Worm (Caenorhabditis elegans) whole organism, midembryonic: ENCODE measurements around the gene Y54G2A.41.
"Not testable (repeated sequence)": the region's sequence is repeated elsewhere in the genome, so short reads cannot be mapped to it uniquely, and the experiment has no call there.

Experiments used
- T22C8.4 ChIP-seq: fragments of 200-800 bp; sonication (Bioruptor generic); IDR thresholded peaks from 2 replicates; pipeline ENCODE4 v1.3.6; 2022; ENCODE audit warnings: missing genetic modification characterization, missing compliant biosample characterization
- cog-1 ChIP-seq: sonication (generic microtip); optimal IDR thresholded peaks from 2 replicates; lab custom pipeline; 2016; ENCODE audit warnings: missing genetic modification characterization, missing compliant biosample characterization
- flt-1 ChIP-seq: fragments of 200-800 bp; sonication (Bioruptor generic); IDR thresholded peaks from 2 replicates; pipeline ENCODE4 v1.3.6; 2022; ENCODE audit warnings: missing genetic modification characterization, missing compliant biosample characterization
- klf-2 ChIP-seq: fragments of 200-800 bp; sonication (Bioruptor generic); conservative IDR thresholded peaks from 2 replicates; pipeline ENCODE4 v1.3.6; 2022; ENCODE audit warnings: missing genetic modification reagents, missing genetic modification characterization, missing compliant biosample characterization
- med-1 ChIP-seq: sonication (generic microtip); optimal IDR thresholded peaks from 2 replicates; lab custom pipeline; 2017; ENCODE audit warnings: missing genetic modification characterization, mild to moderate bottlenecking, missing compliant biosample characterization, antibody characterized with exemption, missing genetic modification reagents; ENCODE audit not compliant: insufficient read depth
- ref-1 ChIP-seq: fragments of 200-800 bp; sonication (Bioruptor generic); conservative IDR thresholded peaks from 2 replicates; pipeline ENCODE4 v1.3.6; 2022; ENCODE audit warnings: missing genetic modification reagents, missing genetic modification characterization, missing compliant biosample characterization
- tab-1 ChIP-seq: fragments of 200-800 bp; sonication (Bioruptor generic); IDR thresholded peaks from 2 replicates; pipeline ENCODE4 v1.3.6; 2022; ENCODE audit warnings: missing genetic modification characterization, missing compliant biosample characterization
- ztf-23 ChIP-seq: fragments of 200-800 bp; sonication (Bioruptor generic); IDR thresholded peaks from 2 replicates; pipeline ENCODE4 v1.3.6; 2022; ENCODE audit warnings: missing genetic modification reagents, missing genetic modification characterization, missing compliant biosample characterization
- ztf-29 ChIP-seq: fragments of 200-800 bp; sonication (Bioruptor generic); IDR thresholded peaks from 2 replicates; pipeline ENCODE4 v1.3.6; 2022; ENCODE audit warnings: missing genetic modification reagents, missing genetic modification characterization, missing compliant biosample characterization

Y54G2A.41 gene

DNA sequence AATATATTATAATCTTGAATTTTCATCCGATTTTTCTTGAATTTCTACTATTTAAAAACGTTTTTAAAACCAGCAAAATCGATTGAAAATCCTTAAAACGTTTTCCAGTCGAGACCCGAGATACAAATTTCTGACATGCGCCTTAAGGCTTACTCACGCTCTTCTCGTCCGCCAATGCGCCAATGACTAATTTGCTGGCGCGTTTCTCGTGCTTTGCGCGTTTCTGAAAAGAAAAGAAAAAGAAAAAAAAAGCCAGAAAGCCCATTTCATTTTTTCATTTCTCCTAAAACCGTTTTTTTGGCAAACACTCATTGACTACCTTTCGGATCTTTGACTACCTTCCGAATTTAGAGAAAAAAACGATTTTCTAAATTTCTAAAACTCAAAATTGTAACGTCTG lies 25.1 kb downstream of the Y54G2A.41 start:
- TF ChIP-seq ref-1 (GFP tag; lab: Robert Waterston, UW) = no peak
- TF ChIP-seq med-1 = no peak
- no peak for TF ChIP-seq ztf-29 (GFP tag; lab: Robert Waterston, UW)
- no peak for TF ChIP-seq klf-2 (GFP tag; lab: Robert Waterston, UW)
- TF ChIP-seq ztf-23 (GFP tag; lab: Robert Waterston, UW) = no peak
- no peak for TF ChIP-seq T22C8.4 (GFP tag; lab: Robert Waterston, UW)
- TF ChIP-seq flt-1 = no peak
- no peak for TF ChIP-seq cog-1
- no peak for TF ChIP-seq tab-1 (GFP tag; lab: Robert Waterston, UW)

DNA sequence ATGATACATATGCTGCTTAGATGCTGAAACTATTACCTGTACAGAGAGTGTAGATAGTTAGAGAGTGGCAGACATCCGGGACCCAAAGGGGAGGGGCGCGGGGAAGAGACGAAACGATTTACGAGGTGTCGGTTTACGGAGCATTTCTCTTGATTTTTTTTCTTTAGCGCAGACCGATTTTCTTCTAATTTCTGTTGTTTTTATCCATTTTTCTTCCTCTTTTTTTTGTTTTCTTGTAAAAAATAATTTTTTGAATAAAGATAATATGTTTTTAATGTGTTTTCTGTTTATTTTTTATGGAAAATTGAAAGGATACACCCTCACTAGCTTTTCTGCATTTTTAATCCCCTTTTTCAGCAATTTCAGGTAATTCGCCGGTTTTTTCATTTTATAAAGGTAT lies 26.2 kb downstream of the Y54G2A.41 start, which contains the start of gene Y54G2A.72:
Gene Y54G2A.72, plus strand, starts transcription at position 301 of the 400 bp plus-strand sequence.
- not testable (repeated sequence) for TF ChIP-seq flt-1; T22C8.4 (GFP tag; lab: Robert Waterston, UW); tab-1 (GFP tag; lab: Robert Waterston, UW)

DNA sequence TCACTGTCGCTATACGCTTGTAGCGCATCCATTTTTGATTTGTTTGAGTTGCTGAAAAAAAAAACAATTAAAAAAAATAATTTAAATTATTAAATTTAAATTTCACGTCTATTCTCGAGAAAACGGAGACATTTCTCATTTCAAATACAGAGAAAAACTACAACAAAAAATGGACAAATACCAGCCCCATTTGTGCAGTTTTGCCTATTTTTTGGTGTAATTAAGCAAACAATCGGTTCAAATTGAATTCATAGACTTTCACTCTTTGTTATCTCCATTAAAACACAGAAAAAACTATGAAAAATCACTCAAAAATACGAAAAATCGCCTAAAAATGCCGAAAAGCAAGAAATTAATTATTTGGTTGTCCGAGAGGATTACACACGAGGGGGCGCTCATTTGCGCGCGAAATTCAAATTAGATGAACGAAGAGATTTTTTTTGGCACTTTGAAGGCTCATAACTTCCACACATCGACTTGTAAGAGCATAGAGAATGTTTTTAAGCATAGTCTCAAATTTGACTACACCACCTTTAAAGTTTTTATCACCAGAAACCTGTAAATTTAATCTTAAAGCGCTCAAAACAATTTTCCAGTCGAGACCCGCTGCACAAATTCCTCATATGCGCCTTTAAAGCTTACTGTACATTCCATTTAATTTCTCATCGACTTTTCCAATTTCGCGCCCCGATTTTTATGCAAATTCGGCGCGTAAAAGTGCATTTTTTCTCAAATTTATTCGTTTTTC lies 31.3 kb downstream of the Y54G2A.41 start, which contains the start of gene Y54G2A.12:
Gene Y54G2A.12, minus strand, starts transcription at position 51 of the 748 bp plus-strand sequence.
- TF ChIP-seq cog-1 = no peak
- no peak for TF ChIP-seq klf-2 (GFP tag; lab: Robert Waterston, UW)

DNA sequence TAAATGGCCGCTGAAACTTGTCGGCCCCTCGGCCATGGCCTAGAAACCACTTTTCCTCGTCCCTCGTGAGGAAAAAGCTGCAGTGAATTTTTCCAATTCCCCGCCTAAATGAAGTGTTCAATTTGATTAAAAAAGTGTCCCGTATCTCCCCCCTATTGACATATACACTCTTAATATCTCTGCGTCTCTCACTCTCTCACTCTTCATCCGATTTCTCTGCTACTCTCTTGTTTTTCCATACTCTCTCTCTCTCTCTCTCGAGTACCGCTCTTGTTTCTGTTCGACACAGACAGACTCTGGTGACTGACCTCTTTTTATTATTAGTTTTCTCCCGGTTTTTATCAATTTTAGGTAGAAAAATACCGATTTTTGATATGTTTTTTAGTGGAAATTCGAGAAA lies 33.4 kb downstream of the Y54G2A.41 start:
- TF ChIP-seq ztf-29 (GFP tag; lab: Robert Waterston, UW) = no peak
- no peak for TF ChIP-seq ref-1 (GFP tag; lab: Robert Waterston, UW)
- no peak for TF ChIP-seq flt-1
- TF ChIP-seq ztf-23 (GFP tag; lab: Robert Waterston, UW) = no peak
- TF ChIP-seq T22C8.4 (GFP tag; lab: Robert Waterston, UW) = no peak
- no peak for TF ChIP-seq tab-1 (GFP tag; lab: Robert Waterston, UW)
- TF ChIP-seq cog-1 = no peak
- no peak for TF ChIP-seq klf-2 (GFP tag; lab: Robert Waterston, UW)
- TF ChIP-seq med-1 = no peak

DNA sequence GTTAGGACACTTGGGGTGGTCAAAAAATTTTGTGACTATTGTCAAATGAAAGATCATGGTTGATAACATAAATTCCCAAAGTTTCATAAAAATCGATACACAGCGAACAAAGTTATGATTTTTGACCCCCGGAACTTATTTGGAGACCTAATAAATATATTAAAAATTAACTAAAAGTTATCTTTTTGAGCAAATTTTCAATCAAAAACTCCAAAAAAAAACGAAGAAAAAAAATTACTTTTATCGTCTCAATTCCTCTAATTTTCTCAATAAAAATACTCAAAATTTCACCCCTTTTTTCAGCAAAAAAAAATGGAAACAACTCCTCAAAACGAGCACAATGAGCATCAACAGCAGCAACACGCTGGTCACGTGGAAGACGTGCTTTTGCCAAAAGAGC lies 36.7 kb downstream of the Y54G2A.41 start, which contains the start of gene atln-1:
Gene atln-1, plus strand, starts transcription at position 301 of the 400 bp plus-strand sequence.
- not testable (repeated sequence) for TF ChIP-seq med-1; klf-2 (GFP tag; lab: Robert Waterston, UW); tab-1 (GFP tag; lab: Robert Waterston, UW)

DNA sequence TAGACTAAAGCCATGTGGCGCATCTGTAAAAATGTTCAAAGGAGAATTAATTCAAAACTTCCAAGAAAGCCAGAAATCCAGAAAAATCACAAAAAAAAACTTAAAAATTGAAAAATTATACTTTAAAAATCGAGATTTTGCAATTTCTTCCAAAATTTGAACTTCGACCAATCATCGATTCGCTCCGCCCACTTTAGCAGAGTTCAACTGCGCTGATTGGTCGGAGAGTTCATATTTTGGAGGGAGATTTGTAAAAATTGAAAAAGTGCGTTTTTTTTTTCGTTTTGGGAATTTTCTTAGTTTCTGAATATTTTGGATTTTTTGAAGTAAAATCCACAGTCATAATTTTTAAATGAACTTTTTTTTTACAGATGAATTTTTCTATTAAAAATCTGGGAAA lies 42.3 kb downstream of the Y54G2A.41 start:
- no peak for TF ChIP-seq cog-1
- no peak for TF ChIP-seq med-1
- TF ChIP-seq ztf-29 (GFP tag; lab: Robert Waterston, UW) = no peak
- no peak for TF ChIP-seq flt-1
- no peak for TF ChIP-seq ref-1 (GFP tag; lab: Robert Waterston, UW)
- TF ChIP-seq klf-2 (GFP tag; lab: Robert Waterston, UW) = no peak
- no peak for TF ChIP-seq ztf-23 (GFP tag; lab: Robert Waterston, UW)
- TF ChIP-seq T22C8.4 (GFP tag; lab: Robert Waterston, UW) = no peak
- no peak for TF ChIP-seq tab-1 (GFP tag; lab: Robert Waterston, UW)

DNA sequence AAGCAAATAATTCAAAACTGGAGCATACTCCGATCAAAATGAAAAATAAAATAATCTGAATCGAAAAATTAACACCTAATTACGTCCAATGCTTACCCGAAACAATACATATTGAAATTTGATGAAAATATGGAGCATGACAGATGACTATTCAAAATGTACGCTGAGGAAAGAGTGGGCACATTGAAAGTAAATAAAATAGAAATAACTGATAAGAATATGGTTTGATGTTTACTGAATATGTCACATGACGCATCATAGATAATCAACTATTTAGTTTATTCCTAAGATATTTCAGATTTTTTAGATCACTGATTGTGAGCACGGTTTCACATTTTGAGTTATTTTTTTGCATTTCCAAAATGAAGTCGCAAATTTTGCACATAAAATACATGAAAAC lies 46.7 kb downstream of the Y54G2A.41 start, which contains the start of gene Y54G2A.52:
Gene Y54G2A.52, minus strand, starts transcription at position 348 of the 400 bp plus-strand sequence.
- TF ChIP-seq ztf-23 (GFP tag; lab: Robert Waterston, UW) (no peak), med-1 (no peak), T22C8.4 (GFP tag; lab: Robert Waterston, UW) (no peak), ref-1 (GFP tag; lab: Robert Waterston, UW) (no peak), cog-1 (no peak), ztf-29 (GFP tag; lab: Robert Waterston, UW) (no peak), klf-2 (GFP tag; lab: Robert Waterston, UW) (no peak), flt-1 (no peak), tab-1 (GFP tag; lab: Robert Waterston, UW) (no peak)

DNA sequence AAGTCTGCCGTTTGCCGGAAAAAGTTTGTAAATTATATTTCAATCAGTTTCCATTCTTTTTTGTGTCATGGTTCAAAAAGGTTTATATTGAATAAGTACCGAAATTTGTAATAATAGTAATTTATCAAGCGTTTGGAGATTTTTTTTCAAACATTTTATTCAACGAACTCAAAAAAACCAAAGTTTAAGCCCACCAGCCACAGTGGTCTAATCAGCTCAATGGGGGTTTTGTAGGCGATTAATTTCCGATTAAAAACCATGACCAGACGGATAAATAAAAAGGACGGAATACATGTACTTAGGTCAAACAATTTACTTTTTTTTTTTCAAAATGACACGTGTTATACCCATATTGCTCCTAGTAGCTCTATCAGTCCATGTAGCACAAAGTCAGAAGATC lies 47.7 kb downstream of the Y54G2A.41 start, which contains the start of gene Y54G2A.10:
Gene Y54G2A.10, plus strand, starts transcription at position 301 of the 400 bp plus-strand sequence.
- TF ChIP-seq med-1 = no peak
- TF ChIP-seq flt-1 = no peak
- no peak for TF ChIP-seq T22C8.4 (GFP tag; lab: Robert Waterston, UW)
- no peak for TF ChIP-seq klf-2 (GFP tag; lab: Robert Waterston, UW)
- TF ChIP-seq ztf-29 (GFP tag; lab: Robert Waterston, UW) = no peak
- no peak for TF ChIP-seq ztf-23 (GFP tag; lab: Robert Waterston, UW)
- no peak for TF ChIP-seq tab-1 (GFP tag; lab: Robert Waterston, UW)
- TF ChIP-seq ref-1 (GFP tag; lab: Robert Waterston, UW) = no peak
- no peak for TF ChIP-seq cog-1

DNA sequence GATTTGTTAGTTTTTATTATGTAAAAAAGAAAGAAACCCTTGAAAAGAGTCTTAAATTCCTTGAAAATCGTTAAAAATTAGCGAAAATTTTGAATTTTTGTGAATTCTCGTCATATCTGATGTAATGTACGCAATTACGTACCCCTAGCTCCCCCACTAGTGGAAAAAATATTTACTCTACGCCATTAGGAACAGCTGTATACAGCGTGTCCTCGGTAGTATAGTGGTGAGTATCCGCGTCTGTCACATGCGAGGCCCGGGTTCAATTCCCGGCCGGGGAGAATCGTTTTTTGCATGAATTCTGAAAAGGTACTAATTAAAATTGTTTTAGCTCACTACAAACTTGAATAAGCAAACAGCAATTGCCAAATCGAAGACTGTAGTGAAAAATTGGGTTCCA lies 48.2 kb downstream of the Y54G2A.41 start:
- no peak for TF ChIP-seq tab-1 (GFP tag; lab: Robert Waterston, UW)
- no peak for TF ChIP-seq ztf-23 (GFP tag; lab: Robert Waterston, UW)
- no peak for TF ChIP-seq ztf-29 (GFP tag; lab: Robert Waterston, UW)
- no peak for TF ChIP-seq klf-2 (GFP tag; lab: Robert Waterston, UW)
- no peak for TF ChIP-seq ref-1 (GFP tag; lab: Robert Waterston, UW)
- TF ChIP-seq T22C8.4 (GFP tag; lab: Robert Waterston, UW) = no peak
- no peak for TF ChIP-seq cog-1
- no peak for TF ChIP-seq flt-1
- no peak for TF ChIP-seq med-1

DNA sequence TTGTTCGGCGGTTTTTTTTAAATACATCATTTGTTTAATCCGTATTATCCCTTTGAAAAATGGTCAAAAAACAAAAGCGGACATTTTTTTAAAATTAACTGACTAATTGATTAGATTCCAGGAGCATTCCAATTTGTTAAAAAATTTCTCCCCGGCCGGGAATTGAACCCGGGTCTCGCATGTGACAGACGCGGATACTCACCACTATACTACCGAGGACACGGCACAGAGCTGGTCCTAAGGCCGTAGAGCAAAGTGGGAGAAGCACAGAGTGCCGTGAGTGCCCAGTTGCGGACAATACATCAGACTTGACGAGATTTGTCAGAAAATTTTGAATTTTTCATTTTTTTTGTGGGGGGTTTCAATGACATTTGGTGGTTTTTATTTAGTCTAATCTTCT lies 49.3 kb downstream of the Y54G2A.41 start:
- TF ChIP-seq ztf-29 (GFP tag; lab: Robert Waterston, UW) (peak; percentile 55; the same call in 1 of the 2 replicates), tab-1 (GFP tag; lab: Robert Waterston, UW) (peak; percentile 69; the same call in 1 of the 2 replicates), ztf-23 (GFP tag; lab: Robert Waterston, UW) (peak; percentile 69; the same call in 1 of the 2 replicates), med-1 (no peak), flt-1 (no peak)
